Worm (Caenorhabditis elegans): ENCODE data around the gene krr-1.

krr-1 gene

DNA sequence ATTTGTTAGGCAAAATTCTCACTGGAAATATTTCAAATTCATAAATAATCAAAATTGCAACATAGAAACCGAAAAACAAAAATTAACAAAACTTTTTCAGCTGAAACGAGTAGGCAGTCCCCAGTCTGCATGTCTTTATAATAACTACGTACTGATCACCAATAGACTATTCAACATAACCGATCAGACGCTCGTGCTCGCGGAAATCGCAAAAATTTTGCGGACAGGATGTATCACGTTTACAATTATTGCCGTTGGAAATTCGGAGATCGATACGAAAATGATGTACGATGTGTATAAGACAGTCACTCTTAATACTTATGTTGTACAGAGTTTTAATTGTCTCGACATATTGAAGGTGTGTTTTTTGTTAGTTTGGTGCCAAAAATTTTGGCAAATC lies 29.6 kb upstream of the krr-1 start:
- TF ChIP-seq dox-1 (GFP tag; IDR thresholded peaks at IDR 0.05) (no peak), Y67H2A.10 (GFP tag; conservative IDR thresholded peaks at IDR 0.05) (no peak), ceh-91 (GFP tag; IDR thresholded peaks at IDR 0.05) (no peak), akir-1 (GFP tag; optimal IDR thresholded peaks at IDR 0.05) (no peak), sea-2 (GFP tag; IDR thresholded peaks at IDR 0.05) (no peak), mxl-1 (tag; optimal IDR thresholded peaks at IDR 0.05) (no peak), ceh-40 (GFP tag; IDR thresholded peaks at IDR 0.05) (no peak), aptf-3 (GFP tag; IDR thresholded peaks at IDR 0.05) (no peak), ztf-25 (GFP tag; IDR thresholded peaks at IDR 0.05) (no peak), F49E8.2 (tag; optimal IDR thresholded peaks at IDR 0.05; ENCODE audit: insufficient read depth) (no peak), T07F8.4 (tag; optimal IDR thresholded peaks at IDR 0.05) (no peak), egl-18 (GFP tag; IDR thresholded peaks at IDR 0.05) (no peak), let-607 (tag; optimal IDR thresholded peaks at IDR 0.05) (no peak)

DNA sequence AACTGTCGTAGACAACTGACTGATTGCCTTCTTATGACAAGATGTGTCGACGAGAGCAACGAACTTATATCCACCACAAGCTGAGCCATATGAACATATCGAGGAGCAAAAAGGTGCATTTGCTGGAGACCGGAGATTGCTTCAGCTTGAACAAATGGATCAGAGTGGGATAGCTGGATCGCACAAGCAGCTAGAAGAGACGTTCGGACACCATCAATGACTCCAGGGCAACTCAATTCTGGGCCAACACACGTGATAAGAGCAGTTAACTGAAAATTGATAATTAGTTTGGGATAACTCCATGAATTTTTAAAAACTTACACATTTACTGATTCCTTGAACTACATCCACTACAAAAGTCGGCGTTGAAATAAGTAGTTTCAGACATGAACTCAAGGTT lies 22.0 kb upstream of the krr-1 start:
- TF ChIP-seq madf-3 (GFP tag; IDR thresholded peaks at IDR 0.05) (no peak), lin-26 (GFP tag; IDR thresholded peaks at IDR 0.05) (no peak), ets-4 (GFP tag; optimal IDR thresholded peaks at IDR 0.05) (no peak), ekl-4 (GFP tag; IDR thresholded peaks at IDR 0.05) (no peak), gei-17 (GFP tag; optimal IDR thresholded peaks at IDR 0.05) (no peak), ama-1 (optimal IDR thresholded peaks at IDR 0.05) (no peak), ama-1 (GFP tag; optimal IDR thresholded peaks at IDR 0.05) (no peak), ztf-6 (GFP tag; IDR thresholded peaks at IDR 0.05) (no peak), F39B2.1 (GFP tag; IDR thresholded peaks at IDR 0.05) (no peak), fkh-3 (tag; optimal IDR thresholded peaks at IDR 0.05) (no peak), B0035.1 (tag; optimal IDR thresholded peaks at IDR 0.05) (no peak), ztf-26 (tag; optimal IDR thresholded peaks at IDR 0.05) (no peak), somi-1 (GFP tag; optimal IDR thresholded peaks at IDR 0.05) (no peak), F33H1.4 (GFP tag; IDR thresholded peaks at IDR 0.05) (no peak), rcor-1 (GFP tag; IDR thresholded peaks at IDR 0.05) (no peak), ceh-40 (GFP tag; IDR thresholded peaks at IDR 0.05) (no peak)

DNA sequence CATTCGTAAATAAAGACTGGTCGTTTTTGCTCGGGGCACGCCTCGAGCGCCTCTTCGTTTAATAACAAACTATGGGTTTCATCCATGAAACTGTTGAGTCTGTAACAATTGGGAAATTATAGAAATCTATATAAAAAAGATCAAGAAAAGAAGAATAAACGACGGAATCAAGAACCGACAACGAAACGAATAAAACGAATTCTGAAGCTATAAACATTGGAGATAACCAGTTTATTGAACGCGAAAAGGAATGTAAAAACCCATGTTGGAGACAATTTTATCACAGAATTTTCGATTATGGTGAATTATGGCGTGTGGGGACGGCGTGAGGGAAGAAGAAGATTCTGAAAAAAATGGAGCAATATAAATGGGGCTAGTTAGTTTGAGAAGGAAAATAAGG lies 16.2 kb upstream of the krr-1 start, which contains the start of gene soap-1:
soap-1 (minus strand) TSS at position 101 of the 400 bp plus-strand sequence.
- no peak for TF ChIP-seq dpl-1 (GFP tag; optimal IDR thresholded peaks at IDR 0.05)
- TF ChIP-seq Y56A3A.18 (GFP tag; IDR thresholded peaks at IDR 0.05), result no peak
- no peak for TF ChIP-seq T07F8.4 (tag; optimal IDR thresholded peaks at IDR 0.05)
- TF ChIP-seq Y95B8A.8 (GFP tag; IDR thresholded peaks at IDR 0.05), result no peak
- TF ChIP-seq C06A6.2 (GFP tag; conservative IDR thresholded peaks at IDR 0.05), result no peak

DNA sequence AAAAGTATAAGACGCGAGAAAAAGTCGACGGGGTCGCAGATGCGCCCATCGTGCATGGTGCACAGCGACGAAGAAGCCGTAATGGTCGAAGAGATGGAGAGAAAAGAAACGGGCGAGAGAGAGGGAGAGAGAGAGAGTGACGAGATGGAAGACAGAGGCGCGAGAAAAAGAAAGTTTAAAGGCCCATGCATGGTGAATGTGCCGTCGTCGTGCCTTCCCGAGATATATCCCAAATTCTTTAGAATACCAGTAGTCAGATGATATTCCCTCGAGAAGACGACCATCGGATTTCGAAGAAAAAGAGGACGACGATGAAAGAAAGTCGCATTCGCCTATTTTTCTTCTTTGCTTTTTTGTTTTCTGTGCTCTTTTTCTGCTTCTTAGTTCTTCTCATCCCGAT lies 15.0 kb upstream of the krr-1 start:
- TF ChIP-seq hsf-1 (GFP tag; IDR thresholded peaks at IDR 0.05) (0 out of 2 replicates have a peak, but pooled peaks have one; percentile 22), dox-1 (GFP tag; IDR thresholded peaks at IDR 0.05) (peak; percentile 8; the same call in 1 of the 2 replicates), cebp-1 (GFP tag; IDR thresholded peaks at IDR 0.05) (no peak), cebp-1 (tag; optimal IDR thresholded peaks at IDR 0.05) (peak; percentile 16), nfya-1 (tag; optimal IDR thresholded peaks at IDR 0.05; ENCODE audit: borderline replicate concordance, insufficient read depth) (no peak), tbp1 (GFP tag; optimal IDR thresholded peaks at IDR 0.05) (no peak), zfh-2 (GFP tag; conservative IDR thresholded peaks at IDR 0.05) (peak; percentile 71), attf-3 (GFP tag; conservative IDR thresholded peaks at IDR 0.05) (no peak)
